Worm (Caenorhabditis elegans) whole organism, young adult: ENCODE measurements around the gene arl-8.
A peak's percentile ranks its signal among the peaks of the same experiment; 100 is the strongest.

ENCODE experiments used
- B0336.3 ChIP-seq: fragments of 200-800 bp; sonication (Bioruptor generic); IDR thresholded peaks from 2 replicates; pipeline ENCODE4 v1.3.6; 2022; ENCODE audit warnings: missing genetic modification characterization, missing compliant biosample characterization
- D2030.7 ChIP-seq: fragments of 200-800 bp; sonication (Bioruptor generic); IDR thresholded peaks from 2 replicates; pipeline ENCODE4 v1.3.6; 2022; ENCODE audit warnings: missing genetic modification reagents, missing genetic modification characterization, missing compliant biosample characterization
- F57A8.1 ChIP-seq: fragments of 200-800 bp; sonication (Bioruptor generic); optimal IDR thresholded peaks from 2 replicates; lab custom pipeline; 2018; ENCODE audit warnings: mild to moderate bottlenecking, missing genetic modification characterization, moderate library complexity, missing compliant biosample characterization
- F57C9.4 ChIP-seq: sonication (generic microtip); optimal IDR thresholded peaks from 2 replicates; lab custom pipeline; 2017; ENCODE audit warnings: mild to moderate bottlenecking, missing genetic modification characterization, missing compliant biosample characterization
- Y53G8AR.9 ChIP-seq: fragments of 200-800 bp; sonication (Bioruptor generic); conservative IDR thresholded peaks from 2 replicates; pipeline ENCODE4 v1.3.6; 2022; ENCODE audit warnings: missing genetic modification reagents, missing genetic modification characterization, missing compliant biosample characterization
- ama-1 ChIP-seq, 3 experiments: fragments of 150-350 bp in 1 of 3; sonication (generic microtip) in 2 of 3; optimal IDR thresholded peaks; 2 replicates each; lab custom pipeline; 2014 to 2018; ENCODE audit warnings: missing biosample characterization in 2 of 3, missing genetic modification characterization in 2 of 3, missing genetic modification reagents in 2 of 3
- athp-1 ChIP-seq: sonication (generic microtip); optimal IDR thresholded peaks from 2 replicates; lab custom pipeline; 2017; ENCODE audit warnings: mild to moderate bottlenecking, missing genetic modification characterization, missing compliant biosample characterization
- attf-6 ChIP-seq: fragments of 200-800 bp; sonication (Bioruptor generic); IDR thresholded peaks from 2 replicates; pipeline ENCODE4 v1.3.6; 2022; ENCODE audit warnings: missing genetic modification reagents, missing genetic modification characterization, missing compliant biosample characterization
- bed-1 ChIP-seq: fragments of 200-800 bp; sonication (Bioruptor generic); IDR thresholded peaks from 2 replicates; pipeline ENCODE4 v1.3.6; 2022; ENCODE audit warnings: missing genetic modification reagents, missing genetic modification characterization, missing compliant biosample characterization
- cebp-1 ChIP-seq, 2 experiments: fragments of 200-800 bp in 1 of 2; sonication (Bioruptor generic) in 1 of 2; sonication (generic microtip) in 1 of 2; IDR thresholded peaks in 1 of 2; optimal IDR thresholded peaks in 1 of 2; 2 replicates each; pipeline versions ENCODE4 v1.3.6 to Lab custom; 2017 to 2022; ENCODE audit warnings: missing compliant biosample characterization in 2 of 2, missing genetic modification characterization in 2 of 2, mild to moderate bottlenecking in 1 of 2, missing genetic modification reagents in 1 of 2, moderate library complexity in 1 of 2
- ceh-27 ChIP-seq: fragments of 200-800 bp; sonication (Bioruptor generic); optimal IDR thresholded peaks from 2 replicates; lab custom pipeline; 2018; ENCODE audit warnings: mild to moderate bottlenecking, missing genetic modification characterization, moderate library complexity, missing compliant biosample characterization
- ceh-91 ChIP-seq: fragments of 200-800 bp; sonication (Bioruptor generic); IDR thresholded peaks from 2 replicates; pipeline ENCODE4 v1.3.6; 2022; ENCODE audit warnings: missing genetic modification reagents, missing genetic modification characterization, missing compliant biosample characterization
- die-1 ChIP-seq: sonication (generic microtip); optimal IDR thresholded peaks from 2 replicates; lab custom pipeline; 2016; ENCODE audit warnings: missing genotype, mild to moderate bottlenecking, missing genetic modification characterization, missing compliant biosample characterization
- efl-1 ChIP-seq: fragments of 150-350 bp; optimal IDR thresholded peaks from 2 replicates; lab custom pipeline; 2014; ENCODE audit warnings: missing biosample characterization, missing genetic modification reagents, missing genetic modification characterization
- ekl-4 ChIP-seq: fragments of 200-800 bp; sonication (Bioruptor generic); IDR thresholded peaks from 2 replicates; pipeline ENCODE4 v1.3.6; 2022; ENCODE audit warnings: missing genetic modification reagents, missing genetic modification characterization, missing compliant biosample characterization
- gei-17 ChIP-seq: fragments of 200-800 bp; sonication (Bioruptor generic); optimal IDR thresholded peaks from 2 replicates; lab custom pipeline; 2018; ENCODE audit warnings: mild to moderate bottlenecking, missing genetic modification characterization, missing compliant biosample characterization
- hmg-1.2 ChIP-seq: fragments of 200-800 bp; sonication (Bioruptor generic); IDR thresholded peaks from 2 replicates; pipeline ENCODE4 v1.3.6; 2022; ENCODE audit warnings: missing genetic modification reagents, missing genetic modification characterization, missing compliant biosample characterization
- hsf-1 ChIP-seq: fragments of 200-800 bp; sonication (Bioruptor generic); IDR thresholded peaks from 2 replicates; pipeline ENCODE4 v1.3.6; 2022; ENCODE audit warnings: missing genetic modification reagents, missing genetic modification characterization, missing compliant biosample characterization
- lag-1 ChIP-seq: fragments of 200-800 bp; sonication (Bioruptor generic); IDR thresholded peaks from 2 replicates; pipeline ENCODE4 v1.3.6; 2022; ENCODE audit warnings: missing genetic modification reagents, missing genetic modification characterization, missing compliant biosample characterization
- let-607 ChIP-seq, 2 experiments: fragments of 200-800 bp in 1 of 2; sonication (Bioruptor generic) in 1 of 2; sonication (generic microtip) in 1 of 2; optimal IDR thresholded peaks; 2 replicates each; lab custom pipeline; 2016 to 2018; ENCODE audit warnings: mild to moderate bottlenecking in 2 of 2, missing compliant biosample characterization in 2 of 2, missing genetic modification characterization in 2 of 2, moderate library complexity in 2 of 2, missing genotype in 1 of 2
- lin-54 ChIP-seq: fragments of 200-800 bp; sonication (Bioruptor generic); optimal IDR thresholded peaks from 2 replicates; lab custom pipeline; 2018; ENCODE audit warnings: mild to moderate bottlenecking, missing genetic modification characterization, missing compliant biosample characterization
- lsl-1 ChIP-seq: fragments of 200-800 bp; sonication (Bioruptor generic); optimal IDR thresholded peaks from 2 replicates; lab custom pipeline; 2018; ENCODE audit warnings: mild to moderate bottlenecking, missing genetic modification characterization, moderate library complexity, missing compliant biosample characterization
- lsy-27 ChIP-seq: sonication (generic microtip); optimal IDR thresholded peaks from 2 replicates; lab custom pipeline; 2017; ENCODE audit warnings: missing genetic modification characterization, mild to moderate bottlenecking, missing compliant biosample characterization, antibody characterized with exemption, missing genotype, borderline replicate concordance; ENCODE audit not compliant: insufficient read depth
- madf-10 ChIP-seq: sonication (generic microtip); optimal IDR thresholded peaks from 2 replicates; lab custom pipeline; 2016; ENCODE audit warnings: mild to moderate bottlenecking, missing genetic modification characterization, missing compliant biosample characterization
- madf-6 ChIP-seq: fragments of 200-800 bp; sonication (Bioruptor generic); IDR thresholded peaks from 2 replicates; pipeline ENCODE4 v1.3.6; 2022; ENCODE audit warnings: missing genetic modification reagents, missing genetic modification characterization, missing compliant biosample characterization
- nfyb-1 ChIP-seq: fragments of 200-800 bp; sonication (Bioruptor generic); IDR thresholded peaks from 2 replicates; pipeline ENCODE4 v1.3.6; 2022; ENCODE audit warnings: missing genetic modification reagents, missing genetic modification characterization, missing compliant biosample characterization
- nhr-179 ChIP-seq: sonication (generic microtip); optimal IDR thresholded peaks from 2 replicates; lab custom pipeline; 2016; ENCODE audit warnings: mild to moderate bottlenecking, missing genetic modification characterization, missing compliant biosample characterization
- pbrm-1 ChIP-seq: fragments of 200-800 bp; sonication (Bioruptor generic); IDR thresholded peaks from 2 replicates; pipeline ENCODE4 v1.3.6; 2022; ENCODE audit warnings: missing genetic modification reagents, missing genetic modification characterization, missing compliant biosample characterization
- pha-4 ChIP-seq: fragments of 150-350 bp; sonication (generic microtip); optimal IDR thresholded peaks from 2 replicates; lab custom pipeline; 2014; ENCODE audit warnings: missing biosample characterization, missing genetic modification reagents, missing genetic modification characterization
- repo-1 ChIP-seq: sonication (generic microtip); optimal IDR thresholded peaks from 2 replicates; lab custom pipeline; 2017; ENCODE audit warnings: mild to moderate bottlenecking, missing genetic modification characterization, missing compliant biosample characterization
- rpc-1 ChIP-seq, 2 experiments: fragments of 150-350 bp in 1 of 2; sonication (generic microtip) in 1 of 2; optimal IDR thresholded peaks; 2 replicates each; lab custom pipeline; 2014 to 2018; ENCODE audit warnings: missing biosample characterization in 1 of 2, missing genetic modification characterization in 1 of 2, missing genetic modification reagents in 1 of 2, missing genotype in 1 of 2
- snpc-1.3 ChIP-seq: sonication (generic microtip); optimal IDR thresholded peaks from 2 replicates; lab custom pipeline; 2017; ENCODE audit warnings: missing genetic modification characterization, mild to moderate bottlenecking, missing compliant biosample characterization, antibody characterized with exemption, moderate library complexity, missing genotype, missing genetic modification reagents; ENCODE audit not compliant: insufficient read depth
- snpc-3.4 ChIP-seq: sonication (generic microtip); optimal IDR thresholded peaks from 2 replicates; lab custom pipeline; 2017; ENCODE audit warnings: missing genetic modification characterization, mild to moderate bottlenecking, missing compliant biosample characterization, antibody characterized with exemption, moderate library complexity, missing genotype, missing genetic modification reagents
- snpc-4 ChIP-seq, 5 experiments: fragments of 150-350 bp in 1 of 5; sonication (generic microtip) in 4 of 5; optimal IDR thresholded peaks; 2 replicates each; lab custom pipeline; 2014 to 2018; ENCODE audit warnings: missing genetic modification characterization in 5 of 5, missing biosample characterization in 3 of 5, antibody characterized with exemption in 2 of 5, mild to moderate bottlenecking in 2 of 5, missing compliant biosample characterization in 2 of 5, missing genotype in 2 of 5, moderate library complexity in 2 of 5, missing genetic modification reagents in 1 of 5
- somi-1 ChIP-seq: fragments of 200-800 bp; sonication (Bioruptor generic); optimal IDR thresholded peaks from 2 replicates; lab custom pipeline; 2018; ENCODE audit warnings: mild to moderate bottlenecking, missing genetic modification characterization, missing compliant biosample characterization
- tbp1 ChIP-seq: fragments of 200-800 bp; sonication (Bioruptor generic); optimal IDR thresholded peaks from 2 replicates; lab custom pipeline; 2018; ENCODE audit warnings: mild to moderate bottlenecking, missing genetic modification characterization, missing compliant biosample characterization
- tlf-1 ChIP-seq: fragments of 200-800 bp; sonication (Bioruptor generic); optimal IDR thresholded peaks from 2 replicates; lab custom pipeline; 2018; ENCODE audit warnings: mild to moderate bottlenecking, missing genetic modification characterization, missing compliant biosample characterization
- unc-130 ChIP-seq: sonication (generic microtip); optimal IDR thresholded peaks from 2 replicates; lab custom pipeline; 2016; ENCODE audit warnings: missing genetic modification reagents, missing genetic modification characterization, missing compliant biosample characterization
- xnd-1 ChIP-seq: sonication (generic microtip); optimal IDR thresholded peaks from 2 replicates; lab custom pipeline; 2016; ENCODE audit warnings: missing genotype, missing genetic modification reagents, missing genetic modification characterization, missing compliant biosample characterization

The arl-8 gene

DNA sequence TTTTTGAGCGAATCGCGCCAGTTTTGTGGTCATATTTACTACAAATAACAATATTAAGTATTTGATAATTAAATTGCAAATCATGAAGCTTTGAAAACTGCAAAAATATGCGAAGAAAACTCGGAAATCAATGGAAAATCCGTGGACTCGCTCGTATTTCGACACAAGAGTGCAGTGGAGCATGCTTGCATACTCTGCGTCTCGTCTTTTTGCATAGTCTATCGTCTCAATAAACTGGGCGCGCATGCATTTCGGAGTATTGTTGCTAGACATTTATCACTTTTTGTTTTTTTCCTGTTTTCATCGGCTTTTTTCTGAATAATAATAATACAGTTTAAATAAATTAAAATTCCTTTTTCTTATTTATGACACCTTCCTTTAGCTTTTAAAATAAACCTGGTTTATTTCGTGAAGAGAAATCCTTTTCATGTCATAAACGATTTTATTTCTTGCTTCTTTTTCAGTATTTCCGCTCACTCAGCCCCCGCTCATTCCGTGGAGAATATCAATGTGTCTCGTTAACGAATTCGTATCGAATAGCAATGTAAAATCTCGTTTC is 30.2 kb upstream of the arl-8 start, which contains the start of the genes mrps-7 and Y57G11C.3 (continued):
- TF ChIP-seq ceh-91: no peak
- no peak for TF ChIP-seq madf-10 (tag; lab: Kevin White, UChicago)
- TF ChIP-seq efl-1 (GFP tag; lab: Kevin White, UChicago): peak; percentile 54

DNA sequence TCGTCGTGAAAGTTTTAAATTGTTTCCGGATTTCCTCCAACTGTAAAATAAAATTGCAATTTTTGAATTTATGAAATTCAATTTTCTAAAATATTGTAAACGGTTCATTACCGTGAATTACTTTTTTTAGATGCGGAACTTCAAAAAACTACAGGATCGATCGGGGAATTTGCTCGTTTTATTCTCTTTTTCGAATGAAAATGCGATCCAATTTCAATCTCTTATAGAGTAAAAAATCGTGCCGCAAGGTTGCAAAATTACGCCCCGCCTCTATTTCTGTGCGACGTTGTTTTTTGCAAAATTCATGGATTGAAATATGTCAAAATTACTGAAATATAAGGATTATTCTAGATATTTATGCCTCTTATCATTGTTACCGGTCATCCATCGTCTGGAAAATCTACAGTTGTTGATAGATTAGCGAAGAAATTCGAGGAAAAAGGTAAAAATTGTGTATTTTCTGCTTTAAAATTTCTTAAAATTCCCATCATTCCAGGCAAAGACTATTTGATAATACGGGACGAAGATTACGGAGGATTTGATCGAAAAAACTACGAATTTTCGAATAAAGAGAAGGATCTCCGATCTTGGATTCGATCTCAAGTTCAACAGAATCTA is 28.6 kb upstream of the arl-8 start, which contains the start of gene Y57G11C.43:
Gene Y57G11C.43 (plus strand): TSS at position 224 of the 618 bp plus-strand sequence.
- TF ChIP-seq tlf-1 (GFP tag; lab: Kevin White, UChicago): peak; percentile 22
- TF ChIP-seq nfyb-1 (GFP tag; lab: Robert Waterston, UW): 0 out of 2 replicates have a peak, but pooled peaks have one; percentile 25
- TF ChIP-seq madf-10 (tag; lab: Kevin White, UChicago): no peak
- no peak for TF ChIP-seq ama-1 (optimal IDR thresholded peaks at IDR 0.05; lab: Kevin White, UChicago)
- peak; percentile 11 to 37 for TF ChIP-seq ama-1 (GFP tag; optimal IDR thresholded peaks at IDR 0.05; lab: Kevin White, UChicago)
- no peak for TF ChIP-seq nhr-179 (tag; lab: Kevin White, UChicago)
- no peak for TF ChIP-seq lag-1 (GFP tag; lab: Robert Waterston, UW)
- 0 out of 2 replicates have a peak, but pooled peaks have one; percentile 16 for TF ChIP-seq pbrm-1 (GFP tag; lab: Robert Waterston, UW)
- no peak for TF ChIP-seq lsy-27
- no peak for TF ChIP-seq somi-1
- peak; percentile 2 for TF ChIP-seq lsl-1
- TF ChIP-seq xnd-1: peak; percentile 16
- TF ChIP-seq snpc-3.4 (tag; lab: Kevin White, UChicago): peak; percentile 6
- TF ChIP-seq hsf-1 (GFP tag; lab: Robert Waterston, UW): 0 out of 2 replicates have a peak, but pooled peaks have one; percentile 23
- no peak for TF ChIP-seq bed-1
- peak; percentile 27; the same call in 1 of the 2 replicates for TF ChIP-seq hmg-1.2 (GFP tag; lab: Robert Waterston, UW)
- no peak for TF ChIP-seq snpc-4 (GFP tag; optimal IDR thresholded peaks at IDR 0.05; lab: Kevin White, UChicago)
- TF ChIP-seq snpc-4 (tag; optimal IDR thresholded peaks at IDR 0.05; lab: Kevin White, UChicago): peak in 3 of 4 experiments; percentile 25 to 92 (median 76)
- TF ChIP-seq athp-1 (tag; lab: Kevin White, UChicago): peak; percentile 34
- TF ChIP-seq ekl-4 (GFP tag; lab: Robert Waterston, UW): peak; percentile 55
- TF ChIP-seq F57C9.4 (tag; lab: Kevin White, UChicago): no peak
- peak; percentile 56 for TF ChIP-seq madf-6 (GFP tag; lab: Robert Waterston, UW)
- no peak for TF ChIP-seq die-1 (tag; lab: Kevin White, UChicago)
- TF ChIP-seq rpc-1 (optimal IDR thresholded peaks at IDR 0.05; lab: Kevin White, UChicago): no peak
- TF ChIP-seq rpc-1 (tag; optimal IDR thresholded peaks at IDR 0.05; lab: Kevin White, UChicago): no peak
- no peak for TF ChIP-seq pha-4
- TF ChIP-seq repo-1: no peak
- peak; percentile 95 for TF ChIP-seq attf-6
- no peak for TF ChIP-seq F57A8.1 (GFP tag; lab: Kevin White, UChicago)
- peak; percentile 51 for TF ChIP-seq snpc-1.3
- TF ChIP-seq cebp-1 (GFP tag; IDR thresholded peaks at IDR 0.05; lab: Robert Waterston, UW): no peak
- TF ChIP-seq cebp-1 (tag; optimal IDR thresholded peaks at IDR 0.05; lab: Kevin White, UChicago): peak; percentile 21
- TF ChIP-seq Y53G8AR.9: peak; percentile 59; the same call in 1 of the 2 replicates
- TF ChIP-seq lin-54: peak; percentile 21
- TF ChIP-seq D2030.7 (GFP tag; lab: Robert Waterston, UW): 0 out of 2 replicates have a peak, but pooled peaks have one; percentile 31
- peak; percentile 26 for TF ChIP-seq tbp1 (GFP tag; lab: Kevin White, UChicago)
- TF ChIP-seq ceh-27 (GFP tag; lab: Kevin White, UChicago): no peak
- peak; percentile 28 for TF ChIP-seq unc-130 (GFP tag; lab: Kevin White, UChicago)
- 0 out of 2 replicates have a peak, but pooled peaks have one; percentile 31 for TF ChIP-seq B0336.3 (GFP tag; lab: Robert Waterston, UW)
- TF ChIP-seq gei-17: no peak
- TF ChIP-seq let-607 (tag; optimal IDR thresholded peaks at IDR 0.05; lab: Kevin White, UChicago): no peak
